Worm (Caenorhabditis elegans) whole organism, L4/young adult: ENCODE data around the gene Y26G10.1.

Source experiments
- W03F9.2 ChIP-seq: fragments of 150-350 bp; optimal IDR thresholded peaks from 2 replicates; lab custom pipeline; 2014; ENCODE audit warnings: missing biosample characterization, missing genetic modification characterization
- dao-5 ChIP-seq: sonication (generic microtip); optimal IDR thresholded peaks from 2 replicates; lab custom pipeline; 2016; ENCODE audit warnings: missing genotype, missing genetic modification characterization, moderate library complexity, missing compliant biosample characterization
- him-1 ChIP-seq: sonication (generic microtip); optimal IDR thresholded peaks from 2 replicates; lab custom pipeline; 2016; ENCODE audit warnings: missing genotype, missing genetic modification reagents, missing genetic modification characterization, missing compliant biosample characterization

The Y26G10.1 gene

DNA sequence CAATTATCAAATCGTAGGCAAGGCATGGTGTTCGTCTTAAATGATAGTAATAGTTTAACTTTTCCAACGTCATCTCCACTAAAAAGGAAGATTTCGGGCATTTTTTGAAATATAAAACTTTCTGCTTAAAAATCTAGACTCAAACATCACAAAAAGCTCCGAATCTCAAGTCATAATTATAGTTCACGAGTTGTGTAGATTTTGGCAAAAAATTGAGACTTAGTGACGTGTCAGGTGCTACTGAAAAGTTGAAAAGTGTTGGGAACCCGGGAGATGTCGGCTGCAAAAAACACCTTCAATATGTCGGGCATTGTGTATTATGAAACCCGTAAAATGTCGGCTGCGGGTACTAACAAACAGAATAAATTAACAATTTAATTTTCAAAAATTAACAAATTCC lies at the start of gene Y26G10.1:
Y26G10.1 (minus strand) TSS at position 101 of the 400 bp plus-strand sequence.
- TF ChIP-seq him-1 (tag; lab: Kevin White, UChicago) (no peak), W03F9.2 (no peak), dao-5 (tag; lab: Kevin White, UChicago) (no peak)

DNA sequence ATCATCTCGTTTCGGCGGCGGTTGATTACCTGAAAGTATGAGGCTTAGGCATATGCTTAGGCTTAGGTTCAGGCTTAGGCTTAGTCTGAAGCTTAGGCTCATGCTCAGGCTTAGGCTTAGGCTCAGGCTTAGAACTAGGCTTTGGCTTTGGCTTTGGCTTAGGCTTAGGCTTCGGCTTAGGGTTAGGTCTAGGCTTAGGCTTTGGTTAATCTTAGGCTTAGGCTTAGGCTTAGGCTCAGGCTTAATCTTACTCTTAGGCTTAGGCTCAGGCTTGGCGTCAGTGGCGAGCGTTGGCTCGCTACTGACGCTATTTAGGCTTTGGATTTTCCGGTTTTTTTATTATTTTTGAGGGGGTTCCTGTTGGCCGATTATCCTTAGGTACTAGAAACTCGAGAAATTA lies 48.1 kb upstream of the Y26G10.1 start:
- TF ChIP-seq dao-5 (tag; lab: Kevin White, UChicago) = no peak
- no peak for TF ChIP-seq him-1 (tag; lab: Kevin White, UChicago)
- TF ChIP-seq W03F9.2 = no peak

DNA sequence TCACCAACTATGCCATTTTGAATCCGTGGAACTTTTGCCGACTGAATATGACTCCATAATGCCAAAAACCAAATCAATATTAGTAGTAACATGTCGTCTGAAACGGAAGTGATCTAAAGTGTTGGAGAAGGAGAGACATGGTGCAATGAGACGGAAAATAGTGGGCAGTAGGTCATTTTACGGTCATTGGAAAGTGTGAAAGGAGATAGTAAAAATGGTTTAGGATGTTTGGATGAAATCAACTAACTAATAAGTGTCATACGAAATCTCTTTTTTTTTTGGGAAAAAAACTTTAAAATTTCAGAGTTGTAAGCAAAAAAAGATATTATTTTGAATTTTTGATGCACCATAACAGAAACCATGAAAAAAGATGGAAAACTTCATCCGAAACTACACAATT lies 44.1 kb upstream of the Y26G10.1 start, which contains the start of gene cutl-4:
cutl-4 (minus strand) TSS at position 101 of the 400 bp plus-strand sequence.
- TF ChIP-seq him-1 (tag; lab: Kevin White, UChicago) (no peak), dao-5 (tag; lab: Kevin White, UChicago) (no peak), W03F9.2 (no peak)

DNA sequence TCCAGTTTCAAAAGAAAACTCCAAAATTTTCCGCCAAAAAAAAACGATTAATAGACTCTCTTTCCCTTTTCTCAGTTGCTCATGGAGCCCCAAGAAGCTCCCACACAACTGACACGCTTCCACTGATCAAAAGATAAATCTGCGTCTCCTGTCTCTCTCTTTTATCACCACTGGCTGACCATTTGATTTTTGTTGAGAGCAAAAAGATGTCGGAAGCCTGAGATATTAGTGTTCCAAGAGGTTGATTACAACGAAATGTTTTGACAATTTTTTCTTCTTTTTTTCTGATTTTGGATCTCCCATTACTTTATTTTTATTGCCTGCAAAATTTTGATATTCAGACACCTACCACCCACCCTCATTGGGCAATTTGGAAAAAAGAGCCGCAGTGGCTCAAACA lies 36.8 kb upstream of the Y26G10.1 start, which contains the start of gene twk-42:
twk-42 (minus strand) TSS at position 101 of the 400 bp plus-strand sequence.
- TF ChIP-seq W03F9.2 = no peak
- TF ChIP-seq him-1 (tag; lab: Kevin White, UChicago) = no peak
- no peak for TF ChIP-seq dao-5 (tag; lab: Kevin White, UChicago)

DNA sequence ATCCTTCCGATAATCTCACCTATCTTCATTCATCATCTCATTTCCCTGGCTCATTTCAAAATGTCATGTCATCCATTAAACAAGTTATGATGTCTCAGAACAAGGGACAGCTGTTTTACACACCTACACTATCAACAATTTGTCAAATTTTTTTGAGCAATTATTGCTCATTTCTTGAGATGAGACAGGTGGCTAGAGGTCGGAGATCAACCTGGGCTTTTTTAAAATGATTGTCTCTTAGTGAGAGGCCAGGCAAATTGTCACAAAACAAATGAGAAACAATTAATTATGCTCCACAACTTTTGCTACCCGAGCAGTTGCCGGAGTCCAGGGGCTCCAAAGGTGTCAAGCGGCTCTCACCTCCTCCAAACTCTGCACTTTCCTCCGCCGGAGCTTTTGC lies 33.1 kb upstream of the Y26G10.1 start:
- no peak for TF ChIP-seq W03F9.2
- TF ChIP-seq him-1 (tag; lab: Kevin White, UChicago) = no peak
- no peak for TF ChIP-seq dao-5 (tag; lab: Kevin White, UChicago)

DNA sequence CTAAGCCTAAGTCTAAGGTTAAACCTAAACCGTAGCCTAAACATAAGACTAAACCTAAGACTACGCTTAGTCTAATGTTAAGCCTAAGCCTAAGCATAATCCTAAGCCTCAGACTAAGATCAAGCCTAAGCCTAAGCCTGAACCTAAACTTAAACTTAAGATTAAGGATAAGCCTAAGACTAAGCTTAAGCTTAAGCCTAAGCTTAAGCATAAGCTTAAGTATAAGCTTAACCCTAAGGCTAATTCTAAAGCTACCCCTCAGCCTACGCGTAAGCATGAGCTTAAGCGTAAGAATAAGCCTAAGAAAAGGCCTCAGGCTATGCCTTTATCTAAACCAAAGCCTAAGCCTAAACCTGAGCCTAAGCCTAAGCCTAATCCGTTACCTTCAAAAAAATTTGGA lies 32.6 kb upstream of the Y26G10.1 start:
- no peak for TF ChIP-seq him-1 (tag; lab: Kevin White, UChicago)
- no peak for TF ChIP-seq W03F9.2
- TF ChIP-seq dao-5 (tag; lab: Kevin White, UChicago) = no peak

DNA sequence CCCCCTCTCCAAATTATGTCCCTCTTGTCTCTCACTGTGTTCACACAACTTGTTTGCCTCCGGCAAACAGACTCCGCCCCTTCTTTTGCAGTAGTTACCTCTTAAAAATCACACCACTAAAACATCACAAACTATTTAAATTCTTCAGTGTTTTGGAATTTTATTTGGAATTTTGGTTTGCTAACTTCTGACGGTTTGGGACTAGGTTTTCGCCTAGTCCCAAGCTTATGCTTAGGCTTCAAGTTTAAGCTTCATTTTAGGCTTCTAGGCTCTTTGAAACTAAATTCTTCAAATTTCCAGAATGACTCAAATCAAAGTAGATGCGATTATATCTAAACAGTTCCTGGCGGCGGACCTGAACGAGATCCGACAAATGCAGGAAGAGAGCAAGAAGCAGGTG lies 29.0 kb upstream of the Y26G10.1 start, which contains the start of gene fat-5:
fat-5 (plus strand) TSS at position 301 of the 400 bp plus-strand sequence.
- TF ChIP-seq dao-5 (tag; lab: Kevin White, UChicago) = no peak
- TF ChIP-seq him-1 (tag; lab: Kevin White, UChicago) = no peak
- TF ChIP-seq W03F9.2 = no peak

DNA sequence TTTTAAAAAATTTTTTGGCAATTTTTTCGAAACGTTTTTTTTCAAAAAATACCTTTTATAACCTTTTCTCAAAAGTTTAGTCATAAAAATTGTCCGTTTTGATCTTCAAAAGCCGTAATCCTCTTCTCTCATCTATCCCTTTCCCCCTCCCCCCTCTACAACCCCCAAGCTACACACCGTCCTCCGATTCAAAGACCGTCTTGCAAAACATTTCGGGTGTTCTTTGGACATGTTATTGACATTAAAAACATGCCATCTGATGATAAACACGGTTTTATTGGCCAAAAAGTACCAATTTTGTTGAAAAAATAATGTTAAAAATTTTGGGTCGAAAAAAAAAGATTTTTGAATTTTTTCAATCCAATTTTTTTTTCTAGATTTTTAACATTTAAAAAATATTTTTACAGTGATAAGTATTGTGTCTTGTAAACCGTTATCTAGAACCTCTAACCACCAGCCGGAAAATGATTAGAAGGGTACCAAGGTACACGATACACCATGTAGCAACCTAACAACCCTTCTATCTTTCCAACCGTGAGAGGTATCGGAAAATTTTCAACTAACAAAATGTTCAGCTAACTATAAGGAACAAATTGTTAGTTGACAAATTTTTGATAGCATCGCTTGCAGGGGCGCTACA lies 27.6 kb upstream of the Y26G10.1 start:
- TF ChIP-seq dao-5 (tag; lab: Kevin White, UChicago) (no peak), him-1 (tag; lab: Kevin White, UChicago) (no peak), W03F9.2 (no peak)

DNA sequence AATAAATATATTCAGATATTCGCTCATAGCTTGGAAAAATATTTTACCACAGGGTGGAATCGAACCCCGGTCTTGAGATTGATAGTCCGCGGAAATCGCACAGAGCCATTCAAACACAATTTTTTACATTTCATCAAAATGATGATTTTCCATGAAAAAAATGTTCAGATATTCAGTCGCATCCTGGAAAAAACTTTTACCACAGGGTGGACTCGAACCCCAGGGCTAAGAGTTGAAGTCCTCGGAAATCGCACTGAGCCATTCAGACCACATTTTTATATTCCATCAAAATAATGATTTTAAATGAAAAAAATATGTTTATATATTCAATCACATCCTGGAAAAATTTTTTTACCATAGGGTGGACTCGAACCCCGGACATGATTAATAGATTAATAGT lies 26.9 kb upstream of the Y26G10.1 start:
- TF ChIP-seq W03F9.2 (no peak), him-1 (tag; lab: Kevin White, UChicago) (no peak), dao-5 (tag; lab: Kevin White, UChicago) (no peak)

DNA sequence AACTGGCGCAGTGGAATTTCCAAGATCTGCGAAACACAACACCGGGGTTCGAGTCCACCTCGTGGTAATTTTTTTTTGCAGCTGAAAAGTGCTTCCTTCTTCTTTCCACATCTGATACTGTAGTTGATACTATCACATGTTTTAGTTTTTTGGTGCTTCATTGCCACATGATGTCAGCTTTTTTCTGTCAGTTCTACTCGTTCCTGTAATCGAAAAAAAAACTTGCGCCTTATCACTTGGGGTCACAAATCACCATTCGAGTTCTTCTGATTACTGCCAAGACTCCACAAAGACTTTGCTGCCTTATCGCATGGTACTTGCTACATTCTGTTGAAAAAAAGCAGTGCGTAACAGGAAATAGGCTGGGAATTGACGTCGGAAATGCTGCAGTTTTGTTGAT lies 26.0 kb upstream of the Y26G10.1 start:
- TF ChIP-seq him-1 (tag; lab: Kevin White, UChicago) (no peak), dao-5 (tag; lab: Kevin White, UChicago) (no peak), W03F9.2 (no peak)

DNA sequence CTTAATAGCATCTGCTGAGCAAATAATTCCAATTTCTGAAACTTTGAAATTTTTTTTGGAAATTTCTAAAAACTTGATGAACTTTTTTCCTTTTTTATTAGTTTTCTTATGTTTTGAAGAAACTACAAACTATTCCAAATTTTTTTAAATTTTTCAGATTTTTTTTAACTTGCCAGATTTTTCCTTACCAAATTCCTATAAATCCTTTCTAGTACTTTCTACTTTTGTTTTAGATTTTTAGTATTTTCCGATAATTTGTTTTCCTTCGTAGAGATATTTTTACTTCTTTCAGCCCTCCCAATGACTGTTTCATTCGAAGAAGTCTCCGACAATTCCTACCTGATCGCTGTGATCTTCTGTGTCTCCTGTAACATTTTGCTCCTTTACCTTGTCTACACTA lies 22.9 kb upstream of the Y26G10.1 start, which contains the start of gene str-77:
str-77 (plus strand) TSS at position 301 of the 400 bp plus-strand sequence.
- TF ChIP-seq him-1 (tag; lab: Kevin White, UChicago) = no peak
- no peak for TF ChIP-seq W03F9.2
- TF ChIP-seq dao-5 (tag; lab: Kevin White, UChicago) = no peak

DNA sequence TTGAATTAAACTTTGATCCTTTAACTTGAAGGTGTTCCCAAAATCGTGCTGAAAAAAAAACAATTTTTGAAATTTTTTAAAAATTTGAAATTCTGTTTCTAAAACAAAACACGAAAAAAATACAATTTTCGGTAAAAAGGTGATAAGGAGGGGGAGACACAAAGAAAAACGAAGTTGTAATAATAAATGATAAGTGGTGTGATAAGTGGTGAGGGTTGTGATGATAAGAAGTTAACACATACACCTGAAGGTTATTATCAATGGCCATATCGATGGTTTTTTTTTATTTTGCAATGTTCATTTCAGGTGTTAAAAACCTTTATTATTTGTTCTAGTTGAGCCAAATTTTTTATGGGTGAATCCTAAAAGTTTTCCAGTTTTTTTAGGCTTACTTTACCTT lies 18.6 kb upstream of the Y26G10.1 start, which contains the start of gene twk-33:
twk-33 (minus strand) TSS at position 48 of the 400 bp plus-strand sequence.
- TF ChIP-seq dao-5 (tag; lab: Kevin White, UChicago) (no peak), W03F9.2 (no peak), him-1 (tag; lab: Kevin White, UChicago) (no peak)

DNA sequence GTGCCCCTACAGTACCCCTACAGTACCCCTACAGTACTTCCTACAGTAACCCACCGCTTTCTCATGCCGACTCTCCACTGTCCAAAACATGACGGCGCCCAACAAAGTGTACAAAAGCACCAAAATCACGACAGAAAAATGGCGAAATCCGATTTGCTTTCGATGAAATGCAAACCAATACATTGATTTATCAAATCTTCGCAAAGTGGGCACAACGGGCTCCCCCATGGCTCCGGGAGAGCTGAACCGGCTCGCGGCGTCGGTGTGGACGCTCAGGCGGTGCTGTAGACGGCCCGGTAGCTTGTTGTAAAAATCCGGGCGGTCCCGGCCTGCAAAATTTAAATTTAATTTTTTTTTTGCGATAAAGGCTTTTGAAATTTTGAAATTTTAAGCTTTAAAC lies 16.6 kb upstream of the Y26G10.1 start:
- TF ChIP-seq W03F9.2 = no peak
- no peak for TF ChIP-seq dao-5 (tag; lab: Kevin White, UChicago)
- no peak for TF ChIP-seq him-1 (tag; lab: Kevin White, UChicago)

DNA sequence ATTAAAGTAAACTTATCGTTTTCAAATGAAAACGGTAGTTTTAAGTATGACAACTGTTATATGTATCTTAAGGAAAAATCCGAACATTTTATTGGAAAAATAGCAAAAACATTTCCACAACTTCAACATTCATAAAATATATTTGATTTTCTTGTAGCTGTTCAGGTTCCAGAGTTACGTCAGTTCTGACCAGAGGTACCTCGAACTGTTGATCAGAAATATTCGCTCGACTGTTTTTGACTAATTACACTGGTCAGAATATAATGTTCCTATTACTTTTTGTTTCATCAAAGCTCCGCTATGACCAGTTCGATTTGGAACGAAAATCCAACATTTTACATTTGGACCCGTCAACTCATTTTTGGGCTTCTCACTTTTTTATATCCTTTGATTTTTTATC lies 11.3 kb upstream of the Y26G10.1 start, which contains the start of gene srh-31:
srh-31 (plus strand) TSS at position 301 of the 400 bp plus-strand sequence.
- TF ChIP-seq W03F9.2 = no peak
- no peak for TF ChIP-seq him-1 (tag; lab: Kevin White, UChicago)
- TF ChIP-seq dao-5 (tag; lab: Kevin White, UChicago) = no peak
